Worm (Caenorhabditis elegans) whole organism, L3 larva: ENCODE measurements around the gene T01G5.7.

Experiments used
- ama-1 ChIP-seq: fragments of 150-350 bp; optimal IDR thresholded peaks from 2 replicates; lab custom pipeline; 2018
- lin-39 ChIP-seq: fragments of 150-350 bp; optimal IDR thresholded peaks from 2 replicates; lab custom pipeline; 2018; ENCODE audit warnings: missing biosample characterization, missing genetic modification reagents, missing genetic modification characterization
- mdl-1 ChIP-seq: fragments of 150-350 bp; optimal IDR thresholded peaks from 2 replicates; lab custom pipeline; 2014; ENCODE audit warnings: missing biosample characterization, missing genetic modification characterization
- nhr-11 ChIP-seq: fragments of 150-350 bp; optimal IDR thresholded peaks from 2 replicates; lab custom pipeline; 2014; ENCODE audit warnings: missing biosample characterization, missing genetic modification characterization
- nhr-12 ChIP-seq: fragments of 150-350 bp; optimal IDR thresholded peaks from 2 replicates; lab custom pipeline; 2014; ENCODE audit warnings: missing biosample characterization, missing genetic modification characterization
- nhr-237 ChIP-seq: fragments of 150-350 bp; optimal IDR thresholded peaks from 2 replicates; lab custom pipeline; 2014; ENCODE audit warnings: missing biosample characterization, missing genetic modification characterization
- pha-4 ChIP-seq: fragments of 150-350 bp; optimal IDR thresholded peaks from 2 replicates; lab custom pipeline; 2014; ENCODE audit warnings: missing biosample characterization, missing genetic modification reagents, missing genetic modification characterization
- skn-1 ChIP-seq: fragments of 150-350 bp; optimal IDR thresholded peaks from 2 replicates; lab custom pipeline; 2014; ENCODE audit warnings: missing biosample characterization, missing genetic modification characterization
- snpc-4 ChIP-seq: fragments of 150-350 bp; optimal IDR thresholded peaks from 2 replicates; lab custom pipeline; 2014; ENCODE audit warnings: missing biosample characterization, missing genetic modification characterization
- unc-62 ChIP-seq: fragments of 150-350 bp; sonication (generic microtip); optimal IDR thresholded peaks from 4 replicates; lab custom pipeline; 2014; ENCODE audit warnings: missing biosample characterization, missing genetic modification reagents, missing genetic modification characterization
- ztf-11 ChIP-seq: fragments of 150-350 bp; optimal IDR thresholded peaks from 2 replicates; lab custom pipeline; 2014; ENCODE audit warnings: missing biosample characterization, missing genetic modification characterization

DNA sequence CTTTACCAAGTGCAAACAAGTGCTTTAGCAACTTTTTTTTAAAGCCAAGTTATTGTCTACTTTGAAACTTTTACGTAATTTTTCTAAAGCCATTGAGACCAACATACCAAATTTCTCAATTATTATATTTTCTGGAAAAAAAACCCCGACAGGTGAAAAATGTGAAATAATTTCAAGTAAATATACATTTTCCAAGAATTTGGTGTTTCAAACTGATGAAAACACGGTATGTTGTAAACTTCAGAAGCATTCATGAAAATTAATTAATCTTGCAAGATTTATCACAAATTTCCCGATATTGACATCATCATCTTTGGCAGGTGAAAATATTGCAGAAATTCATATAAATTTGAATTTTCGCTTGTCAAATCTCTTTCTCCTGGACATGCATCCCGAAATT is 50.9 kb downstream of the T01G5.7 start, which contains the start of gene srz-11:
- TF ChIP-seq nhr-237 (tag; lab: Kevin White, UChicago) (no peak), ztf-11 (tag; lab: Kevin White, UChicago) (no peak), skn-1 (tag; lab: Kevin White, UChicago) (no peak), pha-4 (no peak), unc-62 (GFP tag; lab: Kevin White, UChicago) (no peak), nhr-12 (no peak), mdl-1 (tag; lab: Kevin White, UChicago) (no peak), lin-39 (tag; lab: Kevin White, UChicago) (no peak), snpc-4 (tag; lab: Kevin White, UChicago) (no peak), ama-1 (lab: Kevin White, UChicago) (no peak), nhr-11 (tag; lab: Kevin White, UChicago) (peak; percentile 15)
